Fruit fly (Drosophila melanogaster): ENCODE data around the gene CG1986.

DNA sequence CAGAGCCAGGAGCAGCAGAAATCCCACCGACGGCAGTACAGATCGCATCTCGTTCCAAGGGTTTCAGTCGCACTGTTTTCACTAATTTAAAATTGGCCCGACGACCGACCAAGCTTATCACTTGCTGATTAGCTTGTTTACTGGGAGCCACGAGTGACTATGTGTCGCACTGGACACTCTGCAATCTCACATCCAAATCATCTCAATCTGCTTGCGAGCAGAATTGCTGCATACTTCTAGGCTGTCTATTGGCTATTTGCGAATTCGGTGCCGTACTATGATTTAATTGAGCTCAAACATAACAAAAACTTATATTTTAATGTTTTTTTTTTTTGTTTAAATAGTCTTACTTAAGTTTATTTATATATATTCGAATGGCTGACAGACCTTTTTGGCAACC, 37.0 kb downstream of the CG1986 start, which contains the start of gene CG32695:
- TF ChIP-seq psq (optimal IDR thresholded peaks at IDR 0.05) (no peak), Sin3A (optimal IDR thresholded peaks at IDR 0.05) (no peak), h (optimal IDR thresholded peaks at IDR 0.05) (no peak), Myc (optimal IDR thresholded peaks at IDR 0.05) (no peak), ttk (optimal IDR thresholded peaks at IDR 0.05) (no peak), insv (optimal IDR thresholded peaks at IDR 0.05) (no peak)
